Worm (Caenorhabditis elegans): ENCODE results near the gene srlf-33.

The srlf-33 gene

DNA sequence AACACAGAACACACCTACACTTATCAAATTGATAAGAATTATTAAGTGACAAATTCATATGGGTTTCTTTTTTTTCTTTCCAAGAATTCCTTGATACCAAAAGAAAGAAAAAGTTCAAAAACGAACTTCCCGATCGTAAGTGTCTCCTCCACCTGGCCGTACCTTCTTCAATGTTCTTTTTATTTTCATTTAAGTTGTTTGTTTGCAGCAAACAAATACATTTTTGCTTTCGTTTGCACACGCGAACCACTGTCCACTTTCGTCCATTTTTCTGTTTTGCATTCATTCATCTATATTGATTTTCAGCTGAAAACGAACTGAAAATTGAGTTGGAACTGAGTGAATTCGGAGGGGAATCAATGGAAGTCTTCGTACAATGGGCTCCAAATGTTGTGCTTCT, 13.5 kb downstream of the srlf-33 start, which contains the start of gene VZK822L.2:
TSS of gene VZK822L.2 (plus strand) at position 301 of the 400 bp plus-strand sequence.
- TF ChIP-seq flt-1 (GFP tag; IDR thresholded peaks at IDR 0.05) = no peak
- TF ChIP-seq cog-1 (tag; optimal IDR thresholded peaks at IDR 0.05) = no peak
- TF ChIP-seq klf-2 (GFP tag; conservative IDR thresholded peaks at IDR 0.05) = no peak
- TF ChIP-seq tab-1 (GFP tag; IDR thresholded peaks at IDR 0.05) = no peak
- no peak for TF ChIP-seq T22C8.4 (GFP tag; IDR thresholded peaks at IDR 0.05)
- no peak for TF ChIP-seq ztf-23 (GFP tag; IDR thresholded peaks at IDR 0.05)
- TF ChIP-seq ref-1 (GFP tag; conservative IDR thresholded peaks at IDR 0.05) = no peak
- TF ChIP-seq med-1 (GFP tag; optimal IDR thresholded peaks at IDR 0.05; ENCODE audit: insufficient read depth) = no peak
- TF ChIP-seq ztf-29 (GFP tag; IDR thresholded peaks at IDR 0.05) = no peak

DNA sequence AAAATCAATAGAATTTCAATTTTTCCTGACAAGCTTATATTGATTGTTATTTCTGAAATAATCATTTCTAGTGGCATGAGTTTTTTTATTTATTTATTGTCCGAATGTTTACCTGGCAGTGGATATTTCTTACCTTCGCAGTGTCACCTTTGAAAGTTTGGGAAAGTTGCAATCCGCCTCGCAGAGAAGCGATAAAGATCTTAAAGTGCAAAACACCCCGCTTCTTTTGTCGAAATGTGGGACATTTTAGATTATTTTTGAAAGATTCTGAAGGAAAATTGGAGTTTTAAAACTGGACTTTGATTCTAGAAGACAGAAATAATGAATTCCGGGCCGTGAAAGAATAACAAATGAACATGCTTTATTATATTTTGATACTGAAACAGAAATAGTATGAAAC, 16.5 kb downstream of the srlf-33 start:
- TF ChIP-seq med-1 (GFP tag; optimal IDR thresholded peaks at IDR 0.05; ENCODE audit: insufficient read depth) (no peak), ztf-23 (GFP tag; IDR thresholded peaks at IDR 0.05) (no peak), tab-1 (GFP tag; IDR thresholded peaks at IDR 0.05) (no peak), ref-1 (GFP tag; conservative IDR thresholded peaks at IDR 0.05) (no peak), klf-2 (GFP tag; conservative IDR thresholded peaks at IDR 0.05) (no peak), T22C8.4 (GFP tag; IDR thresholded peaks at IDR 0.05) (no peak), flt-1 (GFP tag; IDR thresholded peaks at IDR 0.05) (no peak), ztf-29 (GFP tag; IDR thresholded peaks at IDR 0.05) (no peak), cog-1 (tag; optimal IDR thresholded peaks at IDR 0.05) (no peak)

DNA sequence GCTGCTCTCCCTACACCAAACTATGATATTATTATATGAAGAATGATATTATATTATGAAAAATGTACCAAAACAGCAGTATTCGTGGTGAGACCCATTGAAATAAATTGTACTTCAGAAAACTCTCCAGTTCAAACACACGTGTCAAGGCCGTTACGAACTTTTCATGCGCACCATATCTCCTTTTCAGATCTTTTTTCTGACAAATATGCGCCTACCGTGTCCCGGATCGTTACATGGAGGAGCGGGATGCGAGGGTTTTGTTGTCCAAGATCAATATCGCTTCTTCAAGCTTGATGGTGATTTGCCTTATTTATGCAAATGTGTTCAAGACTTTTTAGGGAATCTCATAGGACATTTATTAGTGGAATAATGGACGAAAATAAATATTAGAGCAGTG, 21.6 kb downstream of the srlf-33 start:
- no peak for TF ChIP-seq T22C8.4 (GFP tag; IDR thresholded peaks at IDR 0.05)

DNA sequence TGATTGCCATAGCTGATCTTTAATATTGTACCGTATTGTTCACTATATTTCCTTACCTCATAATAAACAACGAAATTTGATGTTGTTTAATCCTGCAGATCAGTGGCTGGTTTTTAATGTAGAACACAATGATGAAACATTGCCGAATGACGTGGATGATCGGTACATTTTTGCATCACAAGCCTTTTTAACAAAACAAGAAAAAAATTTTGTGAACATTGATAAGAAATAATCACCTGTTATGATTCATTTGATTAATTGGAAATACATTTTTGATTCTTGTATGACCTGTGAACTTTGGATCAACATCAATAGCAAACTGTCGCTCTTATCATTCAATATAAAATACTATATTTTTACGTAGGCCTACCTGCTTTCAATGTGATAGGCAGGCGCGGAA, 22.4 kb downstream of the srlf-33 start:
- TF ChIP-seq cog-1 (tag; optimal IDR thresholded peaks at IDR 0.05) (no peak), klf-2 (GFP tag; conservative IDR thresholded peaks at IDR 0.05) (no peak), T22C8.4 (GFP tag; IDR thresholded peaks at IDR 0.05) (no peak), ztf-29 (GFP tag; IDR thresholded peaks at IDR 0.05) (no peak), ref-1 (GFP tag; conservative IDR thresholded peaks at IDR 0.05) (no peak), tab-1 (GFP tag; IDR thresholded peaks at IDR 0.05) (no peak), ztf-23 (GFP tag; IDR thresholded peaks at IDR 0.05) (no peak), med-1 (GFP tag; optimal IDR thresholded peaks at IDR 0.05; ENCODE audit: insufficient read depth) (no peak), flt-1 (GFP tag; IDR thresholded peaks at IDR 0.05) (no peak)

DNA sequence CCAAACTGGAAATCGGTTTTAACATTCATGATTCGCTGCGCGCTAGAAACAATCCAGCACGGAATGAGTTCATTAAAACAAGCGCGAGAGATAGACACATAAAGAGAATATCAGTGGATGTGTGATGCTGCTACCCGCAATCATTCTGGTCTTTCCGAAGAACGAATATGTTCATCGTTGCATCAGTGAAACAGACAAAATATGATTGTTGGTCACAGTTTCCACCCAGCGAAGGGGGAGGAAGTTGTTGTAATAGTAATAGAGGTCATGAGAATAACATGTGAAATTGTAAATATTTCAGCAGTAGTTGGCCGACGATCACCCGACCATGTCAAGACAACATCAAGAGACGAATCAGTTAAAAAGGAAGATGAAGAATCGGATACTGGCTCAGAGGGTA, 24.0 kb downstream of the srlf-33 start:
- TF ChIP-seq med-1 (GFP tag; optimal IDR thresholded peaks at IDR 0.05; ENCODE audit: insufficient read depth) (no peak), ztf-23 (GFP tag; IDR thresholded peaks at IDR 0.05) (no peak), T22C8.4 (GFP tag; IDR thresholded peaks at IDR 0.05) (no peak), flt-1 (GFP tag; IDR thresholded peaks at IDR 0.05) (no peak), ref-1 (GFP tag; conservative IDR thresholded peaks at IDR 0.05) (no peak), ztf-29 (GFP tag; IDR thresholded peaks at IDR 0.05) (no peak), klf-2 (GFP tag; conservative IDR thresholded peaks at IDR 0.05) (no peak), cog-1 (tag; optimal IDR thresholded peaks at IDR 0.05) (no peak), tab-1 (GFP tag; IDR thresholded peaks at IDR 0.05) (no peak)

DNA sequence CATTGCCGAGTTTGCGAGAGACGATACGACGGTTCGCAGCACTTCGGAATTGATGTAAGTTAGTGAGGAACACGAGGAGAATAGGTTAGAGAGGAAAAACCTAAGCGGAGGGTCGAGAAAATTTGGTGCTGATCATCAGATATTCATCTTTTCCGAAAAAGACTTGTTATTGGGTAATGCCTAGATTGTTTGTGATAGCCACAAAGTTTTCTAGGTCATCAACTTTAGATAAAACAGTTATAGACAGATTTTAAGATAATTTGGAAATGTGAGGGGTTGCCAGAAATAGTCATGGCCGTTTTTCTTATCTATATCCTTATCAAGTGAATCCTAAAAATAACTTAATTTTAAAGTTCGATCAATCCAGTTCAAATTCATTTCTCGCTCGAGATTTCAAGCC, 24.8 kb downstream of the srlf-33 start:
- TF ChIP-seq tab-1 (GFP tag; IDR thresholded peaks at IDR 0.05) (no peak), klf-2 (GFP tag; conservative IDR thresholded peaks at IDR 0.05) (no peak), flt-1 (GFP tag; IDR thresholded peaks at IDR 0.05) (no peak), med-1 (GFP tag; optimal IDR thresholded peaks at IDR 0.05; ENCODE audit: insufficient read depth) (no peak), T22C8.4 (GFP tag; IDR thresholded peaks at IDR 0.05) (no peak), ref-1 (GFP tag; conservative IDR thresholded peaks at IDR 0.05) (no peak), ztf-23 (GFP tag; IDR thresholded peaks at IDR 0.05) (no peak), ztf-29 (GFP tag; IDR thresholded peaks at IDR 0.05) (no peak), cog-1 (tag; optimal IDR thresholded peaks at IDR 0.05) (no peak)

DNA sequence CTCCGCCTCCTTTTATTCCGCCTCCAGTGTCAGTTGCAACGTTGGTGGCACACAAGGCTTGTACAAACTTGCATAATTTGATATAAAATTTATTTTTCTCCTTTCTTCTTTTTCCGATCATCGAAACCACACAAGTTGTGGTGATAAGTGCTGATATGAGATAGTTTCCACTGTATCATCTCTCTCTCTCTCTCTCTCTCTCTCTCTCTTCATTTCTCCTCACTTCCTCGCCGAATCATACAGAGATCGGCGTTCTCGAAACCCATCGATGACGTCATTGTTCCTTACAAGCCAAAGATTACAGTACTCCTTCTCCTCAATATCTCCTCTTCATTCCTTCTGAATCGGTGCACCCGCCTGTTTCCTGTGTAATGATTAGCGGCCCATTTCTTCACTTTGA, 25.9 kb downstream of the srlf-33 start, which contains the start of gene nhr-43:
TSS of gene nhr-43 (plus strand) at position 233 of the 400 bp plus-strand sequence.
- TF ChIP-seq ref-1 (GFP tag; conservative IDR thresholded peaks at IDR 0.05) = no peak
- TF ChIP-seq flt-1 (GFP tag; IDR thresholded peaks at IDR 0.05) = no peak
- TF ChIP-seq cog-1 (tag; optimal IDR thresholded peaks at IDR 0.05) = no peak
- no peak for TF ChIP-seq ztf-29 (GFP tag; IDR thresholded peaks at IDR 0.05)
- no peak for TF ChIP-seq tab-1 (GFP tag; IDR thresholded peaks at IDR 0.05)
- TF ChIP-seq med-1 (GFP tag; optimal IDR thresholded peaks at IDR 0.05; ENCODE audit: insufficient read depth) = no peak
- TF ChIP-seq ztf-23 (GFP tag; IDR thresholded peaks at IDR 0.05) = no peak
- no peak for TF ChIP-seq klf-2 (GFP tag; conservative IDR thresholded peaks at IDR 0.05)
- no peak for TF ChIP-seq T22C8.4 (GFP tag; IDR thresholded peaks at IDR 0.05)

DNA sequence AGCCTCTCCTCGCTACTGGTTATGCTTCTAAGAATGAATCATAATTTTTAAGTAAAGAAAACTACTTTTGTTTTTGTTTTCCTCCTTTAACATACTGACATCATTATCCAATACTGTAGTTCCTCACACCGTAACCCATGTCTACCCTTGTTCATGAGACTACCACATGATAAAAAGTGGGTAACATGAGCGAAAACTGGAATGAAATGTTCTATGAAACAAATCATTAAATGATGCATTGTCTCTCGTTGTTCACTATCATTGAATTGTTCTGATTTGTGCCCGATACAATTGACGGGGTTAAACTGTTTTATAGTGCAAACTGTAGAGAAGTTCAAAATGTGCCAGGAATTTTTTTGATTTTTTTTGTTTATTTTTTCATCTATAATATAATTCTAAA, 27.5 kb downstream of the srlf-33 start:
- TF ChIP-seq cog-1 (tag; optimal IDR thresholded peaks at IDR 0.05) (no peak), ztf-29 (GFP tag; IDR thresholded peaks at IDR 0.05) (no peak), flt-1 (GFP tag; IDR thresholded peaks at IDR 0.05) (no peak), tab-1 (GFP tag; IDR thresholded peaks at IDR 0.05) (no peak), ztf-23 (GFP tag; IDR thresholded peaks at IDR 0.05) (no peak), klf-2 (GFP tag; conservative IDR thresholded peaks at IDR 0.05) (no peak), ref-1 (GFP tag; conservative IDR thresholded peaks at IDR 0.05) (no peak), med-1 (GFP tag; optimal IDR thresholded peaks at IDR 0.05; ENCODE audit: insufficient read depth) (no peak), T22C8.4 (GFP tag; IDR thresholded peaks at IDR 0.05) (no peak)

DNA sequence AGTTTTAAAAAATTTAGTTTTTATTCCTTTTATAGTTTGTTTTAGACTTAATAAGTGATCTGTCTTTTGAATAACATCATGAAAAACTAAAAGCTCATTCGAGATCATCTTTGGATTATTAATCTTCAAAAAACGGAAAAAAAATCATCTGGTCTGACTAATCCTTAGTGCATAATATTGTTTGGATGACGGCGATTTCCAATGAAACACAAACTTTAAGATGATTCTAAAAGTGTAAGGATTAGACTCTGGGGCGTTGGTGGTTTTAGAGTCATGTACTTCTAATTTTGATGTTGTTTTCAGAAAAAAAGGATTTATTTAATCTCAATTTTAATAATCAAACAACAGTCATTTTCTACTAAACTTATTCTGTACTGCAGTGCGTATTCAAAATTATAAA, 31.9 kb downstream of the srlf-33 start:
- TF ChIP-seq klf-2 (GFP tag; conservative IDR thresholded peaks at IDR 0.05) (no peak), ref-1 (GFP tag; conservative IDR thresholded peaks at IDR 0.05) (no peak), T22C8.4 (GFP tag; IDR thresholded peaks at IDR 0.05) (no peak), ztf-29 (GFP tag; IDR thresholded peaks at IDR 0.05) (no peak), cog-1 (tag; optimal IDR thresholded peaks at IDR 0.05) (no peak), med-1 (GFP tag; optimal IDR thresholded peaks at IDR 0.05; ENCODE audit: insufficient read depth) (no peak), ztf-23 (GFP tag; IDR thresholded peaks at IDR 0.05) (no peak), tab-1 (GFP tag; IDR thresholded peaks at IDR 0.05) (no peak), flt-1 (GFP tag; IDR thresholded peaks at IDR 0.05) (no peak)

DNA sequence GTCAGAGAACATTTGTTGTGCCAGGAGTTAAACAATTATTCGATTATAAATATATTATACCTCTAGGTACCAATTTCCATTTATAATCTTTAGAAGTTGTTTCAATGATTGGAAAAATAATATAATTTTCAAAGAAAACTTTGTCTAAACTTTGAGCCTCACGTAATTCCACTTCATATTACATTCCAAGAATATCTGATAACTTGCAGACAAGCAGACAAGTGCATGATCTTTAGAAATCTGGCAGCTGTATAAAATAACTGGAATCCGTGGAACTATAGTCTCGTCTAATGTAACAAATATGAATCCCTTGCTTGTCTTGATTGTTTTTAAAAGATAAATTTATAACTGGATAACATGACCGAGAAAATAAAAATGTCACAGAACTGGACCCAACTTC, 32.7 kb downstream of the srlf-33 start:
- TF ChIP-seq tab-1 (GFP tag; IDR thresholded peaks at IDR 0.05) (no peak), ztf-23 (GFP tag; IDR thresholded peaks at IDR 0.05) (no peak), flt-1 (GFP tag; IDR thresholded peaks at IDR 0.05) (no peak), klf-2 (GFP tag; conservative IDR thresholded peaks at IDR 0.05) (no peak), ztf-29 (GFP tag; IDR thresholded peaks at IDR 0.05) (no peak), cog-1 (tag; optimal IDR thresholded peaks at IDR 0.05) (no peak), T22C8.4 (GFP tag; IDR thresholded peaks at IDR 0.05) (no peak), med-1 (GFP tag; optimal IDR thresholded peaks at IDR 0.05; ENCODE audit: insufficient read depth) (no peak), ref-1 (GFP tag; conservative IDR thresholded peaks at IDR 0.05) (no peak)
